Fruit fly (Drosophila melanogaster): ENCODE data around the gene Nnk.

The Nnk gene

dm6 chr3R:17818803-17819202, 13.8 kb upstream of the Nnk start (continued):
- no peak for TF ChIP-seq amos (GFP tag; IDR thresholded peaks at IDR 0.05; ENCODE audit: partially characterized antibody)
- TF ChIP-seq vvl (GFP tag; IDR thresholded peaks at IDR 0.05), result peak; percentile 41
- TF ChIP-seq Sin3A (optimal IDR thresholded peaks at IDR 0.05), result no peak
- no peak for TF ChIP-seq twi (tag; optimal IDR thresholded peaks at IDR 0.05)
- TF ChIP-seq mirr (GFP tag; optimal IDR thresholded peaks at IDR 0.05), result no peak
- no peak for TF ChIP-seq Hr39 (optimal IDR thresholded peaks at IDR 0.05)
- TF ChIP-seq tx (GFP tag; optimal IDR thresholded peaks at IDR 0.05), result no peak
- peak; percentile 30 for TF ChIP-seq dmrt99B (tag; optimal IDR thresholded peaks at IDR 0.05)
- no peak for TF ChIP-seq CG3847 (GFP tag; IDR thresholded peaks at IDR 0.05)
- TF ChIP-seq fd3F (GFP tag; optimal IDR thresholded peaks at IDR 0.05), result no peak
- no peak for TF ChIP-seq crp (GFP tag; optimal IDR thresholded peaks at IDR 0.05)
- TF ChIP-seq CG5180 (GFP tag; optimal IDR thresholded peaks at IDR 0.05), result no peak
- no peak for TF ChIP-seq D19B (GFP tag; optimal IDR thresholded peaks at IDR 0.05)
- no peak for TF ChIP-seq CG17612 (GFP tag; IDR thresholded peaks at IDR 0.05)
- TF ChIP-seq HLHmδ (GFP tag; optimal IDR thresholded peaks at IDR 0.05), result no peak
- TF ChIP-seq BEAF-32 (GFP tag; optimal IDR thresholded peaks at IDR 0.05), result no peak
- peak; percentile 6 for TF ChIP-seq bcd (GFP tag; optimal IDR thresholded peaks at IDR 0.05)
- TF ChIP-seq ac (GFP tag; optimal IDR thresholded peaks at IDR 0.05), result no peak
- TF ChIP-seq corto (GFP tag; optimal IDR thresholded peaks at IDR 0.05), result no peak
- TF ChIP-seq dysf (GFP tag; IDR thresholded peaks at IDR 0.05), result peak; percentile 36; the same call in 1 of the 3 replicates
- TF ChIP-seq danr (GFP tag; IDR thresholded peaks at IDR 0.05), result no peak
- TF ChIP-seq Blimp-1 (GFP tag; optimal IDR thresholded peaks at IDR 0.05), result no peak
- no peak for TF ChIP-seq CG17912 (GFP tag; optimal IDR thresholded peaks at IDR 0.05)
- no peak for TF ChIP-seq CG15696 (tag; optimal IDR thresholded peaks at IDR 0.05)
- no peak for TF ChIP-seq gcm (GFP tag; optimal IDR thresholded peaks at IDR 0.05)
- no peak for TF ChIP-seq Six4 (GFP tag; optimal IDR thresholded peaks at IDR 0.05)
- TF ChIP-seq CG1792 (GFP tag; optimal IDR thresholded peaks at IDR 0.05), result no peak
- TF ChIP-seq Drgx (GFP tag; IDR thresholded peaks at IDR 0.05), result no peak
- TF ChIP-seq CG4617 (GFP tag; optimal IDR thresholded peaks at IDR 0.05; ENCODE audit: borderline replicate concordance), result no peak
- TF ChIP-seq ewg (GFP tag; optimal IDR thresholded peaks at IDR 0.05), result no peak
- TF ChIP-seq CG17385 (GFP tag; optimal IDR thresholded peaks at IDR 0.05), result peak; percentile 17
- no peak for TF ChIP-seq knrl (GFP tag; IDR thresholded peaks at IDR 0.05; ENCODE audit: partially characterized antibody)
- TF ChIP-seq Fer2 (tag; optimal IDR thresholded peaks at IDR 0.05), result no peak
- TF ChIP-seq pzg (GFP tag; optimal IDR thresholded peaks at IDR 0.05), result no peak
- no peak for TF ChIP-seq Hey (tag; optimal IDR thresholded peaks at IDR 0.05)
- TF ChIP-seq org-1 (GFP tag; optimal IDR thresholded peaks at IDR 0.05), result no peak
- no peak for TF ChIP-seq zfh1 (GFP tag; IDR thresholded peaks at IDR 0.05)
- TF ChIP-seq sd (tag; optimal IDR thresholded peaks at IDR 0.05), result no peak
- no peak for TF ChIP-seq lola (GFP tag; optimal IDR thresholded peaks at IDR 0.05)
- no peak for TF ChIP-seq da (GFP tag; optimal IDR thresholded peaks at IDR 0.05)
- TF ChIP-seq Doc2 (GFP tag; IDR thresholded peaks at IDR 0.05), result no peak
- TF ChIP-seq abd-A (tag; optimal IDR thresholded peaks at IDR 0.05), result no peak
- no peak for TF ChIP-seq CG15601 (tag; optimal IDR thresholded peaks at IDR 0.05)
- no peak for TF ChIP-seq her (GFP tag; optimal IDR thresholded peaks at IDR 0.05)
- no peak for TF ChIP-seq pfk (GFP tag; optimal IDR thresholded peaks at IDR 0.05)
- no peak for TF ChIP-seq CG16815 (GFP tag; optimal IDR thresholded peaks at IDR 0.05)
- no peak for TF ChIP-seq CG4424 (GFP tag; optimal IDR thresholded peaks at IDR 0.05)
- no peak for TF ChIP-seq CG7928 (GFP tag; optimal IDR thresholded peaks at IDR 0.05)
- TF ChIP-seq lbe (GFP tag; optimal IDR thresholded peaks at IDR 0.05), result no peak
- no peak for TF ChIP-seq scrt (GFP tag; optimal IDR thresholded peaks at IDR 0.05)
- no peak for TF ChIP-seq CG33557 (GFP tag; optimal IDR thresholded peaks at IDR 0.05)
